Worm (Caenorhabditis elegans) whole organism, L1 larva: Measurements from ENCODE around the gene F49C5.5.

ENCODE experiments used
- ama-1 ChIP-seq: fragments of 150-350 bp; optimal IDR thresholded peaks from 2 replicates; lab custom pipeline; 2014
- ceh-90 ChIP-seq: sonication (generic microtip); optimal IDR thresholded peaks from 2 replicates; lab custom pipeline; 2016; ENCODE audit warnings: missing genetic modification characterization, missing compliant biosample characterization
- dpl-1 ChIP-seq, 3 experiments: fragments of 150-350 bp in 2 of 3; sonication (generic microtip) in 1 of 3; optimal IDR thresholded peaks; 2 replicates each; lab custom pipeline; 2014 to 2017; ENCODE audit warnings: missing biosample characterization in 3 of 3, missing genetic modification characterization in 3 of 3, missing genetic modification reagents in 3 of 3
- grh-1 ChIP-seq: fragments of 200-800 bp; sonication (Bioruptor generic); IDR thresholded peaks from 2 replicates; pipeline ENCODE4 v1.3.6; 2022; ENCODE audit warnings: missing genetic modification reagents, missing genetic modification characterization, missing compliant biosample characterization
- lin-13 ChIP-seq: fragments of 150-350 bp; optimal IDR thresholded peaks from 2 replicates; lab custom pipeline; 2014; ENCODE audit warnings: missing biosample characterization, missing genetic modification reagents, missing genetic modification characterization
- lin-35 ChIP-seq, 2 experiments: fragments of 150-350 bp; optimal IDR thresholded peaks; 2 replicates each; lab custom pipeline; 2014; ENCODE audit warnings: missing biosample characterization in 2 of 2, missing genetic modification characterization in 2 of 2, missing genetic modification reagents in 2 of 2
- nhr-28 ChIP-seq: fragments of 150-350 bp; optimal IDR thresholded peaks from 2 replicates; lab custom pipeline; 2014; ENCODE audit warnings: missing biosample characterization, missing genetic modification characterization
- nhr-77 ChIP-seq: fragments of 150-350 bp; optimal IDR thresholded peaks from 2 replicates; lab custom pipeline; 2014; ENCODE audit warnings: missing biosample characterization, missing genetic modification characterization
- pqm-1 ChIP-seq: sonication (generic microtip); optimal IDR thresholded peaks from 3 replicates; lab custom pipeline; 2017; ENCODE audit warnings: missing biosample characterization, missing genetic modification characterization
- rnt-1 ChIP-seq: sonication (generic microtip); optimal IDR thresholded peaks from 2 replicates; lab custom pipeline; 2016; ENCODE audit warnings: mild to moderate bottlenecking, missing genetic modification characterization, moderate library complexity, missing compliant biosample characterization
- xbp-1 ChIP-seq: sonication (generic microtip); optimal IDR thresholded peaks from 2 replicates; lab custom pipeline; 2016; ENCODE audit warnings: missing genetic modification characterization, missing compliant biosample characterization
- ztf-4 ChIP-seq: fragments of 150-350 bp; optimal IDR thresholded peaks from 2 replicates; lab custom pipeline; 2014; ENCODE audit warnings: missing biosample characterization, missing genetic modification characterization

DNA sequence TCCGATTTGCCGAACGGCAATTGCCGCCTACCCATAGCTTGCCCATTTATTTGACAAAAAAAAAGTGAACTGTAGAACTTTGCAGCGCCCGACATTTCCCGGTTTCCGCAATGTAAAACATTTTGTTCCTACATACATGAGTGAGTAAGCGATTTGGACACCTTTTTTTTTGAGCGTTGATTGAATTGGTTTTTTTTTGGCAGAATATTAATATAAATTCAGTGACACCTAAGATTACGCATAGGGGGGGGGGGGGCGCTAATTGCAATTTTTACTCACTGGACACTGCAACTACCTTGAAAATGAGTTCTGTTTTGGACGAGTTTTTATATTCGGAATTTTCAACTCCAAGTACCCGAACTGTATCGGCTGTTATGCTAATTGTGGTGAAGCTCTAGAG is 20.8 kb downstream of the F49C5.5 start, which contains the start of gene srx-118:
- TF ChIP-seq ceh-90 = no peak
- TF ChIP-seq grh-1 (GFP tag; lab: Robert Waterston, UW) = no peak
- TF ChIP-seq xbp-1 = no peak
- no peak for TF ChIP-seq lin-13
- TF ChIP-seq lin-35 (GFP tag; optimal IDR thresholded peaks at IDR 0.05; lab: Kevin White, UChicago) = no peak
- no peak for TF ChIP-seq nhr-77 (tag; lab: Kevin White, UChicago)
- no peak for TF ChIP-seq ama-1 (lab: Kevin White, UChicago)
- TF ChIP-seq dpl-1 (GFP tag; optimal IDR thresholded peaks at IDR 0.05; lab: Kevin White, UChicago) = no peak
- TF ChIP-seq ztf-4 = no peak
- TF ChIP-seq rnt-1 (tag; lab: Kevin White, UChicago) = no peak
- no peak for TF ChIP-seq pqm-1 (tag; lab: Kevin White, UChicago)
- TF ChIP-seq nhr-28 (tag; lab: Kevin White, UChicago) = no peak
